Fruit fly (Drosophila melanogaster): Measurements from ENCODE around the gene eIF2beta.
A peak's percentile ranks its signal among the peaks of the same experiment; 100 is the strongest.

Gene eIF2beta

DNA sequence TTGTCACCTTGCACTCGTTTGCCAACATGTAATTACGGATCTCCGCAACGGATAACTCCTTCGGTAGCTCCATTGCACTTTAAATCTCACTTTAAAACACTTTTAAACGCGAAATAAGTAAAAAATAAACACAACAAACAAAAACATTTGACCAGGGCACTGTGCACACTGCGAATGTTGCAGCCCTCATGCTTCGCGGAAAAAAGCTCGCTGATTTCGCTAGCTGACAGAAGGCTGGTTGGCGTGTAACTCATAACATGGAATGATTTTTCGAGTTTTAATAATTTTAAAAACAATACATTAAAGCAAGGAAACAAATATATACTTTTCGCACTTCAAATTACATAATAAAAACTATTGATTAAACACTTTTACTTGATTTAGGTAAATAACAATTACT, 45.8 kb upstream of the eIF2beta start, which contains the start of gene sowah (continued):
- peak; percentile 46; the same call in 1 of the 2 replicates for TF ChIP-seq Dref (GFP tag; IDR thresholded peaks at IDR 0.05)
- TF ChIP-seq Nf-YB (GFP tag; optimal IDR thresholded peaks at IDR 0.05): peak; percentile 48
- TF ChIP-seq vnd (GFP tag; IDR thresholded peaks at IDR 0.05; ENCODE audit: partially characterized antibody): no peak
- TF ChIP-seq klu (GFP tag; IDR thresholded peaks at IDR 0.05): no peak
- peak; percentile 42; the same call in 1 of the 3 replicates for TF ChIP-seq sr (GFP tag; IDR thresholded peaks at IDR 0.05)
- TF ChIP-seq Dip2 (GFP tag; IDR thresholded peaks at IDR 0.05): no peak
- TF ChIP-seq CG4617 (GFP tag; optimal IDR thresholded peaks at IDR 0.05; ENCODE audit: borderline replicate concordance): peak; percentile 99
- TF ChIP-seq so (GFP tag; IDR thresholded peaks at IDR 0.05): no peak
- TF ChIP-seq eve (GFP tag; optimal IDR thresholded peaks at IDR 0.05): no peak
- TF ChIP-seq CG13894 (tag; optimal IDR thresholded peaks at IDR 0.05): peak; percentile 47
- TF ChIP-seq prd (optimal IDR thresholded peaks at IDR 0.05): no peak
- TF ChIP-seq prd (GFP tag; IDR thresholded peaks at IDR 0.05): peak; percentile 45; the same call in 1 of the 3 replicates
- no peak for TF ChIP-seq CG8388 (GFP tag; optimal IDR thresholded peaks at IDR 0.05)
- peak; percentile 47 for TF ChIP-seq Dp (GFP tag; optimal IDR thresholded peaks at IDR 0.05)
- no peak for TF ChIP-seq Sry-β (GFP tag; optimal IDR thresholded peaks at IDR 0.05)
- no peak for TF ChIP-seq pum (GFP tag; optimal IDR thresholded peaks at IDR 0.05)
- peak; percentile 98 for TF ChIP-seq CG2199 (GFP tag; IDR thresholded peaks at IDR 0.05)
- TF ChIP-seq CG9215 (GFP tag; IDR thresholded peaks at IDR 0.05): no peak
- no peak for TF ChIP-seq CkIIα-i1 (GFP tag; IDR thresholded peaks at IDR 0.05)
- TF ChIP-seq dm (GFP tag; optimal IDR thresholded peaks at IDR 0.05): peak; percentile 52
- TF ChIP-seq Optix (GFP tag; IDR thresholded peaks at IDR 0.05): peak; percentile 23; the same call in 1 of the 3 replicates
- peak in 1 of 2 experiments; percentile 15 for TF ChIP-seq bsh (GFP tag; optimal IDR thresholded peaks at IDR 0.05)
- peak; percentile 63 for TF ChIP-seq CG9609 (GFP tag; optimal IDR thresholded peaks at IDR 0.05)
- peak; percentile 55 for TF ChIP-seq Atf3 (GFP tag; optimal IDR thresholded peaks at IDR 0.05)
- TF ChIP-seq zfh2 (GFP tag; optimal IDR thresholded peaks at IDR 0.05): peak; percentile 32
- no peak for TF ChIP-seq kni (GFP tag; optimal IDR thresholded peaks at IDR 0.05)
- no peak for TF ChIP-seq bbx (GFP tag; IDR thresholded peaks at IDR 0.05; ENCODE audit: partially characterized antibody)
- TF ChIP-seq Stat92E (GFP tag; optimal IDR thresholded peaks at IDR 0.05): no peak
- peak; percentile 7; the same call in 1 of the 2 replicates for TF ChIP-seq HLH3B (GFP tag; IDR thresholded peaks at IDR 0.05)
- TF ChIP-seq CG2129 (GFP tag; IDR thresholded peaks at IDR 0.05; ENCODE audit: partially characterized antibody): no peak
- TF ChIP-seq bowl (GFP tag; IDR thresholded peaks at IDR 0.05): no peak
- no peak for TF ChIP-seq Hr39 (optimal IDR thresholded peaks at IDR 0.05)
- TF ChIP-seq CG2116 (GFP tag; optimal IDR thresholded peaks at IDR 0.05): peak; percentile 26
- no peak for TF ChIP-seq Awh (GFP tag; IDR thresholded peaks at IDR 0.05)
- TF ChIP-seq Atf6 (GFP tag; IDR thresholded peaks at IDR 0.05): no peak
- peak; percentile 42 for TF ChIP-seq CG3065 (GFP tag; optimal IDR thresholded peaks at IDR 0.05)
- TF ChIP-seq CG16779 (GFP tag; IDR thresholded peaks at IDR 0.05): no peak
- no peak for TF ChIP-seq CG8765 (GFP tag; IDR thresholded peaks at IDR 0.05)
- TF ChIP-seq CG18619 (GFP tag; optimal IDR thresholded peaks at IDR 0.05): peak; percentile 23
- TF ChIP-seq Dfd (GFP tag; optimal IDR thresholded peaks at IDR 0.05): no peak
- TF ChIP-seq Fer3 (tag; optimal IDR thresholded peaks at IDR 0.05): peak; percentile 38
- peak; percentile 71 for TF ChIP-seq bcd (GFP tag; optimal IDR thresholded peaks at IDR 0.05)
- no peak for TF ChIP-seq CG8478 (optimal IDR thresholded peaks at IDR 0.05)
- no peak for TF ChIP-seq CG11696 (GFP tag; IDR thresholded peaks at IDR 0.05)
- no peak for TF ChIP-seq CG12155 (GFP tag; optimal IDR thresholded peaks at IDR 0.05)
- no peak for TF ChIP-seq CG1832 (GFP tag; optimal IDR thresholded peaks at IDR 0.05)
- TF ChIP-seq CG15073 (GFP tag; optimal IDR thresholded peaks at IDR 0.05): no peak
- TF ChIP-seq CG15696 (tag; optimal IDR thresholded peaks at IDR 0.05): peak; percentile 23
- peak; percentile 31 for TF ChIP-seq tap (tag; optimal IDR thresholded peaks at IDR 0.05)
- peak; percentile 24 for TF ChIP-seq fu2 (GFP tag; optimal IDR thresholded peaks at IDR 0.05)
- TF ChIP-seq CG14441 (GFP tag; IDR thresholded peaks at IDR 0.05): no peak
- TF ChIP-seq unc-4 (GFP tag; IDR thresholded peaks at IDR 0.05; ENCODE audit: partially characterized antibody): no peak
